Fruit fly (Drosophila melanogaster): ENCODE data around the gene Naa40.
A peak's percentile ranks its signal among the peaks of the same experiment; 100 is the strongest.

Gene Naa40

DNA sequence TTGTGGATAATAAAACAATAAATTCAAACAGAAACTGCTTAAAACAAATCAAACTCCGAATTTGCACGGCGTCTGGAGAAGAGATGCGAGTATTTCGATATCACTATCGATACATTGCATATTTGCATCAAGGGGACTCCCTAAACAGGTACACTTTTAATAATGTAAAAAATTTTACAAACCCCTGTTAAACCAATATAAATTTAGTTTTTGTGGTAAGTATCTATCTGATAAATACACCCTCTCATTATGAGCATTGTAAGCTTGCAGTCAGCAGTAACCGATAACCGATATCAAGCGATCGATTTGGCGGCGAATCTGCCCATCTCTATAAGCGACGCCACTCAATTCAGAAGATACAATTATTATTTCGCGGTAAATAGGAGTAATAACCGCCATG is 49.4 kb downstream of the Naa40 start, which contains the start of the genes Bub3 and Cap-D2 (continued):
- TF ChIP-seq CG2116 (GFP tag; optimal IDR thresholded peaks at IDR 0.05) (peak; percentile 76), CG12104 (GFP tag; optimal IDR thresholded peaks at IDR 0.05) (peak; percentile 6), Chrac-16 (GFP tag; optimal IDR thresholded peaks at IDR 0.05) (peak; percentile 74), CG6654 (GFP tag; optimal IDR thresholded peaks at IDR 0.05) (peak; percentile 12), CG2875 (GFP tag; optimal IDR thresholded peaks at IDR 0.05) (no peak), bab2 (GFP tag; optimal IDR thresholded peaks at IDR 0.05) (peak; percentile 73), pan (optimal IDR thresholded peaks at IDR 0.05) (no peak), pan (GFP tag; optimal IDR thresholded peaks at IDR 0.05 in 1 of 2, IDR thresholded peaks at IDR 0.05 in 1 of 2) (peak in 1 of 2 experiments; percentile 63), dimm (GFP tag; IDR thresholded peaks at IDR 0.05) (no peak), CG9215 (GFP tag; IDR thresholded peaks at IDR 0.05) (peak; percentile 53), stc (GFP tag; IDR thresholded peaks at IDR 0.05) (peak; percentile 27; the same call in 1 of the 2 replicates), fd96Cb (tag; optimal IDR thresholded peaks at IDR 0.05) (peak; percentile 55), grn (GFP tag; optimal IDR thresholded peaks at IDR 0.05) (no peak), crol (GFP tag; IDR thresholded peaks at IDR 0.05) (no peak), CG12391 (tag; optimal IDR thresholded peaks at IDR 0.05) (peak; percentile 79), gt (GFP tag; IDR thresholded peaks at IDR 0.05) (no peak), pfk (GFP tag; optimal IDR thresholded peaks at IDR 0.05) (no peak), CG7745 (tag; optimal IDR thresholded peaks at IDR 0.05) (no peak), CG14441 (GFP tag; IDR thresholded peaks at IDR 0.05) (peak; percentile 70), HLH3B (GFP tag; IDR thresholded peaks at IDR 0.05) (peak; percentile 67), hkb (optimal IDR thresholded peaks at IDR 0.05) (peak; percentile 12), hkb (GFP tag; IDR thresholded peaks at IDR 0.05) (peak; percentile 80), toy (GFP tag; IDR thresholded peaks at IDR 0.05) (no peak), CG12155 (GFP tag; optimal IDR thresholded peaks at IDR 0.05) (peak; percentile 70), CG17829 (tag; optimal IDR thresholded peaks at IDR 0.05) (peak; percentile 49), disco-r (GFP tag; optimal IDR thresholded peaks at IDR 0.05) (no peak), wor (GFP tag; IDR thresholded peaks at IDR 0.05) (peak; percentile 64), CG15696 (tag; optimal IDR thresholded peaks at IDR 0.05) (peak; percentile 69), scrt (GFP tag; optimal IDR thresholded peaks at IDR 0.05) (no peak), esg (GFP tag; conservative IDR thresholded peaks at IDR 0.05) (peak; percentile 70), pros (GFP tag; optimal IDR thresholded peaks at IDR 0.05) (no peak), CG15514 (GFP tag; optimal IDR thresholded peaks at IDR 0.05) (peak; percentile 53), maf-S (GFP tag; optimal IDR thresholded peaks at IDR 0.05) (peak; percentile 60), NFAT (GFP tag; IDR thresholded peaks at IDR 0.05) (no peak; the same call in 1 of the 2 replicates), Abd-B (GFP tag; optimal IDR thresholded peaks at IDR 0.05) (peak; percentile 69), CG14710 (tag; optimal IDR thresholded peaks at IDR 0.05) (peak; percentile 80), nerfin-2 (GFP tag; IDR thresholded peaks at IDR 0.05; ENCODE audit: partially characterized antibody) (peak; percentile 70), B-H2 (GFP tag; optimal IDR thresholded peaks at IDR 0.05) (no peak), gsb (GFP tag; IDR thresholded peaks at IDR 0.05) (no peak), ems (GFP tag; optimal IDR thresholded peaks at IDR 0.05) (peak; percentile 79), unc-4 (GFP tag; IDR thresholded peaks at IDR 0.05; ENCODE audit: partially characterized antibody) (peak; percentile 84), jumu (GFP tag; optimal IDR thresholded peaks at IDR 0.05) (peak; percentile 86), B-H1 (GFP tag; IDR thresholded peaks at IDR 0.05) (peak; percentile 47; the same call in 2 of the 3 replicates), zfh1 (GFP tag; IDR thresholded peaks at IDR 0.05) (peak; percentile 46; the same call in 1 of the 3 replicates), dan (GFP tag; IDR thresholded peaks at IDR 0.05) (no peak), Sry-δ (GFP tag; optimal IDR thresholded peaks at IDR 0.05) (peak; percentile 97), Eip74EF (GFP tag; optimal IDR thresholded peaks at IDR 0.05) (no peak), bowl (GFP tag; IDR thresholded peaks at IDR 0.05) (peak; percentile 40; the same call in 1 of the 2 replicates), CG12236 (GFP tag; optimal IDR thresholded peaks at IDR 0.05) (peak; percentile 38), knrl (GFP tag; IDR thresholded peaks at IDR 0.05; ENCODE audit: partially characterized antibody) (peak; percentile 87), Scr (GFP tag; IDR thresholded peaks at IDR 0.05; ENCODE audit: partially characterized antibody) (peak; percentile 88)
